Fruit fly (Drosophila melanogaster) whole organism, prepupa: ENCODE results near the gene enc.

Source experiments
- Blimp-1 ChIP-seq: fragments of 200-800 bp; sonication (Bioruptor generic); optimal IDR thresholded peaks from 3 replicates; lab custom pipeline; 2017; ENCODE audit warnings: missing biosample characterization, missing genetic modification characterization, mild to moderate bottlenecking, moderate library complexity, missing genetic modification reagents
- CG16779 ChIP-seq: fragments of 200-800 bp; sonication (Bioruptor generic); optimal IDR thresholded peaks from 3 replicates; lab custom pipeline; 2017; ENCODE audit warnings: missing biosample characterization, mild to moderate bottlenecking, missing genetic modification characterization
- CG3032 ChIP-seq: fragments of 200-800 bp; optimal IDR thresholded peaks from 2 replicates; lab custom pipeline; 2019; ENCODE audit warnings: missing biosample characterization, mild to moderate bottlenecking, missing genetic modification characterization, moderate library complexity
- CG6854 ChIP-seq: fragments of 200-800 bp; sonication (Bioruptor generic); optimal IDR thresholded peaks from 2 replicates; lab custom pipeline; 2017; ENCODE audit warnings: missing biosample characterization, mild to moderate bottlenecking, missing genetic modification characterization
- CG8119 ChIP-seq: fragments of 200-800 bp; sonication (Bioruptor generic); IDR thresholded peaks from 3 replicates; pipeline ENCODE4 v1.3.6; 2022; ENCODE audit warnings: missing biosample characterization, missing genetic modification characterization
- Gug ChIP-seq: fragments of 200-800 bp; sonication (Bioruptor generic); IDR thresholded peaks from 2 replicates; pipeline ENCODE4 v1.3.6; 2022; ENCODE audit warnings: missing biosample characterization, missing genetic modification characterization
- Hr39 ChIP-seq: fragments of 200-800 bp; sonication (Bioruptor generic); optimal IDR thresholded peaks from 2 replicates; lab custom pipeline; 2016; ENCODE audit warnings: missing biosample characterization, missing genetic modification characterization
- Met ChIP-seq: fragments of 200-800 bp; sonication (Bioruptor generic); optimal IDR thresholded peaks from 3 replicates; lab custom pipeline; 2016; ENCODE audit warnings: missing biosample characterization, missing genetic modification characterization
- Smox ChIP-seq: fragments of 200-800 bp; sonication (Bioruptor generic); optimal IDR thresholded peaks from 3 replicates; lab custom pipeline; 2016; ENCODE audit warnings: missing biosample characterization, missing genetic modification characterization
- cyc ChIP-seq: fragments of 200-800 bp; sonication (Bioruptor generic); optimal IDR thresholded peaks from 3 replicates; lab custom pipeline; 2016; ENCODE audit warnings: missing biosample characterization, missing genetic modification characterization
- pdm3 ChIP-seq: fragments of 200-800 bp; sonication (Bioruptor generic); optimal IDR thresholded peaks from 3 replicates; lab custom pipeline; 2016; ENCODE audit warnings: missing biosample characterization, missing genetic modification characterization

dm6 chr3L:3778463-3778862 lies 40.0 kb upstream of the enc start:
- TF ChIP-seq CG16779 (tag; lab: Kevin White, UChicago) (no peak), Blimp-1 (no peak), Hr39 (GFP tag; lab: Kevin White, UChicago) (peak; percentile 29), pdm3 (no peak), Smox (peak; percentile 11), Gug (no peak), CG6854 (GFP tag; lab: Kevin White, UChicago) (no peak), CG8119 (GFP tag; lab: Robert Waterston, UW) (0 out of 3 replicates have a peak, but pooled peaks have one; percentile 35), CG3032 (tag; lab: Kevin White, UChicago) (no peak), Met (peak; percentile 54), cyc (GFP tag; lab: Kevin White, UChicago) (peak; percentile 20)
